Worm (Caenorhabditis elegans) whole organism, young adult: ENCODE data around the gene str-136.

Experiments used
- B0336.3 ChIP-seq: fragments of 200-800 bp; sonication (Bioruptor generic); IDR thresholded peaks from 2 replicates; pipeline ENCODE4 v1.3.6; 2022; ENCODE audit warnings: missing genetic modification characterization, missing compliant biosample characterization
- C06A6.2 ChIP-seq: fragments of 200-800 bp; sonication (Bioruptor generic); conservative IDR thresholded peaks from 2 replicates; pipeline ENCODE4 v1.3.6; 2022; ENCODE audit warnings: missing genetic modification characterization, missing compliant biosample characterization
- D2030.7 ChIP-seq: fragments of 200-800 bp; sonication (Bioruptor generic); IDR thresholded peaks from 2 replicates; pipeline ENCODE4 v1.3.6; 2022; ENCODE audit warnings: missing genetic modification reagents, missing genetic modification characterization, missing compliant biosample characterization
- F57A8.1 ChIP-seq: fragments of 200-800 bp; sonication (Bioruptor generic); optimal IDR thresholded peaks from 2 replicates; lab custom pipeline; 2018; ENCODE audit warnings: mild to moderate bottlenecking, missing genetic modification characterization, moderate library complexity, missing compliant biosample characterization
- Y53F4B.3 ChIP-seq: fragments of 200-800 bp; sonication (Bioruptor generic); IDR thresholded peaks from 2 replicates; pipeline ENCODE4 v1.3.6; 2022; ENCODE audit warnings: missing genetic modification reagents, missing genetic modification characterization, missing compliant biosample characterization
- Y56A3A.18 ChIP-seq: fragments of 200-800 bp; sonication (Bioruptor generic); IDR thresholded peaks from 2 replicates; pipeline ENCODE4 v1.3.6; 2022; ENCODE audit warnings: missing genetic modification reagents, missing genetic modification characterization, missing compliant biosample characterization
- Y67H2A.10 ChIP-seq: fragments of 200-800 bp; sonication (Bioruptor generic); conservative IDR thresholded peaks from 2 replicates; pipeline ENCODE4 v1.3.6; 2022; ENCODE audit warnings: missing genetic modification reagents, missing genetic modification characterization, missing compliant biosample characterization
- akir-1 ChIP-seq: fragments of 200-800 bp; sonication (Bioruptor generic); optimal IDR thresholded peaks from 2 replicates; lab custom pipeline; 2018; ENCODE audit warnings: mild to moderate bottlenecking, missing genetic modification characterization, moderate library complexity, missing compliant biosample characterization
- aptf-3 ChIP-seq: fragments of 200-800 bp; sonication (Bioruptor generic); IDR thresholded peaks from 2 replicates; pipeline ENCODE4 v1.3.6; 2022; ENCODE audit warnings: missing genetic modification characterization, missing compliant biosample characterization
- athp-1 ChIP-seq: sonication (generic microtip); optimal IDR thresholded peaks from 2 replicates; lab custom pipeline; 2017; ENCODE audit warnings: mild to moderate bottlenecking, missing genetic modification characterization, missing compliant biosample characterization
- attf-3 ChIP-seq: fragments of 200-800 bp; sonication (Bioruptor generic); conservative IDR thresholded peaks from 2 replicates; pipeline ENCODE4 v1.3.6; 2022; ENCODE audit warnings: missing genetic modification reagents, missing genetic modification characterization, missing compliant biosample characterization
- attf-6 ChIP-seq: fragments of 200-800 bp; sonication (Bioruptor generic); IDR thresholded peaks from 2 replicates; pipeline ENCODE4 v1.3.6; 2022; ENCODE audit warnings: missing genetic modification reagents, missing genetic modification characterization, missing compliant biosample characterization
- cebp-1 ChIP-seq, 2 experiments: fragments of 200-800 bp in 1 of 2; sonication (Bioruptor generic) in 1 of 2; sonication (generic microtip) in 1 of 2; IDR thresholded peaks in 1 of 2; optimal IDR thresholded peaks in 1 of 2; 2 replicates each; pipeline versions ENCODE4 v1.3.6 to Lab custom; 2017 to 2022; ENCODE audit warnings: missing compliant biosample characterization in 2 of 2, missing genetic modification characterization in 2 of 2, mild to moderate bottlenecking in 1 of 2, missing genetic modification reagents in 1 of 2, moderate library complexity in 1 of 2
- ceh-27 ChIP-seq: fragments of 200-800 bp; sonication (Bioruptor generic); optimal IDR thresholded peaks from 2 replicates; lab custom pipeline; 2018; ENCODE audit warnings: mild to moderate bottlenecking, missing genetic modification characterization, moderate library complexity, missing compliant biosample characterization
- die-1 ChIP-seq: sonication (generic microtip); optimal IDR thresholded peaks from 2 replicates; lab custom pipeline; 2016; ENCODE audit warnings: missing genotype, mild to moderate bottlenecking, missing genetic modification characterization, missing compliant biosample characterization
- egrh-3 ChIP-seq: fragments of 200-800 bp; sonication (Bioruptor generic); IDR thresholded peaks from 2 replicates; pipeline ENCODE4 v1.3.6; 2022; ENCODE audit warnings: missing genetic modification reagents, missing genetic modification characterization, missing compliant biosample characterization
- him-1 ChIP-seq: sonication (generic microtip); optimal IDR thresholded peaks from 2 replicates; lab custom pipeline; 2016; ENCODE audit warnings: missing genotype, missing genetic modification reagents, missing genetic modification characterization, missing compliant biosample characterization
- hlh-12 ChIP-seq: sonication (generic microtip); optimal IDR thresholded peaks from 2 replicates; lab custom pipeline; 2016; ENCODE audit warnings: missing genetic modification characterization, missing compliant biosample characterization
- hmg-20 ChIP-seq: fragments of 200-800 bp; sonication (Bioruptor generic); IDR thresholded peaks from 2 replicates; pipeline ENCODE4 v1.3.6; 2022; ENCODE audit warnings: missing genetic modification reagents, missing genetic modification characterization, missing compliant biosample characterization
- let-526 ChIP-seq: fragments of 200-800 bp; sonication (Bioruptor generic); IDR thresholded peaks from 2 replicates; pipeline ENCODE4 v1.3.6; 2022; ENCODE audit warnings: missing genetic modification reagents, missing genetic modification characterization, missing compliant biosample characterization
- let-607 ChIP-seq, 2 experiments: fragments of 200-800 bp in 1 of 2; sonication (Bioruptor generic) in 1 of 2; sonication (generic microtip) in 1 of 2; optimal IDR thresholded peaks; 2 replicates each; lab custom pipeline; 2016 to 2018; ENCODE audit warnings: mild to moderate bottlenecking in 2 of 2, missing compliant biosample characterization in 2 of 2, missing genetic modification characterization in 2 of 2, moderate library complexity in 2 of 2, missing genotype in 1 of 2
- lin-35 ChIP-seq, 3 experiments: fragments of 150-350 bp in 2 of 3; sonication (generic microtip) in 1 of 3; optimal IDR thresholded peaks; 2 replicates each; lab custom pipeline; 2014 to 2018; ENCODE audit warnings: missing biosample characterization in 3 of 3, missing genetic modification characterization in 3 of 3, missing genetic modification reagents in 3 of 3
- madf-3 ChIP-seq: fragments of 200-800 bp; sonication (Bioruptor generic); IDR thresholded peaks from 2 replicates; pipeline ENCODE4 v1.3.6; 2022; ENCODE audit warnings: missing genetic modification reagents, missing genetic modification characterization, missing compliant biosample characterization
- madf-8 ChIP-seq: fragments of 200-800 bp; sonication (Bioruptor generic); conservative IDR thresholded peaks from 2 replicates; pipeline ENCODE4 v1.3.6; 2022; ENCODE audit warnings: missing genetic modification reagents, missing genetic modification characterization, missing compliant biosample characterization
- mcd-1 ChIP-seq: fragments of 200-800 bp; sonication (Bioruptor generic); IDR thresholded peaks from 2 replicates; pipeline ENCODE4 v1.3.6; 2022; ENCODE audit warnings: missing genetic modification reagents, missing genetic modification characterization, missing compliant biosample characterization
- mes-4 ChIP-seq: sonication (generic microtip); optimal IDR thresholded peaks from 2 replicates; lab custom pipeline; 2016; ENCODE audit warnings: missing genotype, missing genetic modification characterization, missing compliant biosample characterization
- nfyb-1 ChIP-seq: fragments of 200-800 bp; sonication (Bioruptor generic); IDR thresholded peaks from 2 replicates; pipeline ENCODE4 v1.3.6; 2022; ENCODE audit warnings: missing genetic modification reagents, missing genetic modification characterization, missing compliant biosample characterization
- nhr-120 ChIP-seq: fragments of 200-800 bp; sonication (Bioruptor generic); IDR thresholded peaks from 2 replicates; pipeline ENCODE4 v1.3.6; 2022; ENCODE audit warnings: missing genetic modification characterization, missing compliant biosample characterization
- nhr-90 ChIP-seq: sonication (generic microtip); optimal IDR thresholded peaks from 2 replicates; lab custom pipeline; 2016; ENCODE audit warnings: missing genotype, mild to moderate bottlenecking, missing genetic modification characterization, missing compliant biosample characterization
- rec-8 ChIP-seq, 2 experiments: sonication (generic microtip); optimal IDR thresholded peaks; 2 replicates each; lab custom pipeline; 2016; ENCODE audit warnings: mild to moderate bottlenecking in 2 of 2, missing genetic modification characterization in 2 of 2, missing genetic modification reagents in 2 of 2, missing genotype in 2 of 2, missing biosample characterization in 1 of 2, missing compliant biosample characterization in 1 of 2, moderate library complexity in 1 of 2
- repo-1 ChIP-seq: sonication (generic microtip); optimal IDR thresholded peaks from 2 replicates; lab custom pipeline; 2017; ENCODE audit warnings: mild to moderate bottlenecking, missing genetic modification characterization, missing compliant biosample characterization
- sdz-38 ChIP-seq: sonication (generic microtip); optimal IDR thresholded peaks from 2 replicates; lab custom pipeline; 2016; ENCODE audit warnings: missing genotype, missing genetic modification characterization, missing compliant biosample characterization
- snpc-1.3 ChIP-seq: sonication (generic microtip); optimal IDR thresholded peaks from 2 replicates; lab custom pipeline; 2017; ENCODE audit warnings: missing genetic modification characterization, mild to moderate bottlenecking, missing compliant biosample characterization, antibody characterized with exemption, moderate library complexity, missing genotype, missing genetic modification reagents; ENCODE audit not compliant: insufficient read depth
- tbp1 ChIP-seq: fragments of 200-800 bp; sonication (Bioruptor generic); optimal IDR thresholded peaks from 2 replicates; lab custom pipeline; 2018; ENCODE audit warnings: mild to moderate bottlenecking, missing genetic modification characterization, missing compliant biosample characterization
- unc-62 ChIP-seq: fragments of 150-350 bp; optimal IDR thresholded peaks from 2 replicates; lab custom pipeline; 2014; ENCODE audit warnings: missing biosample characterization, missing genetic modification reagents, missing genetic modification characterization
- zfh-2 ChIP-seq: fragments of 200-800 bp; sonication (Bioruptor generic); conservative IDR thresholded peaks from 2 replicates; pipeline ENCODE4 v1.3.6; 2022; ENCODE audit warnings: missing genetic modification reagents, missing genetic modification characterization, missing compliant biosample characterization

Gene str-136

DNA sequence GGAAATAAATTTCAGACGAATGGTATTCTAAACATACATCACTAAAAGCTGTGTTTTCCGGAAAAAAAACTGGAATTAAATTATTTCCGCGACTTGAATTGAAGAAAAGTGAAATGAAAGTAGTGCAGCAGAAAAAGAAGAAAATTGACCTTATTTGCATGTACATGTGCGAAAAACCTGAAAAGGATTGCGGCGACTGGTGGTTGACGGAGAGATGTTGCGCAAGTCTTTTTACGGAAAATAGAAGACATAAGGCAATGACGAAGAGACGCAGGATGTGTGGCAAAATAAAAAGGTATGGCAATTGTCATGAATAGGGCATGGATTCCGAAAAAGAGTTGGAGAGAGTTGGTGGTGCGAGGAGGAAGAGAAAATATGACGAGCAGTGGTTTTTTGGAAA, 23.8 kb downstream of the str-136 start:
- TF ChIP-seq egrh-3 (GFP tag; lab: Robert Waterston, UW) (no peak), nhr-120 (GFP tag; lab: Robert Waterston, UW) (no peak), F57A8.1 (no peak)

DNA sequence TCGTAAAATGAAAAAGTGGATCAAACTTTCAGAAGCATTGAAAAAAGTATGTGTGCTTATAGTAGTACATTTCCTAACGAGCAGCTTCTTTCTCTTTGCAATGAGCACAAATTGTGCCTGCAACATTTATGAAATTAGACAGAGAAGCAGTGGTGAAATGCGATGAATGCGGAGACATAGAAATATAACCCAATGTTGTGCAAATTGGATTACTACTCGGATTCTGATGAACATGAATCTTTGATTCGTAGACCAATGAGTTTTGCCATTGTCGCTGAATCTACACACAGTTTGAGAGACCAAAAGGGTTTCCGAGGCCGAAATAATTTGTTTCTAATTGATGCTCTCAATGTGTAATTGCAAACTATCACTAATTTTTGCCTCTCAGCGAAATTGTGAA, 24.8 kb downstream of the str-136 start:
- no peak for TF ChIP-seq mes-4
- TF ChIP-seq ceh-27 (GFP tag; lab: Kevin White, UChicago): no peak
- TF ChIP-seq hmg-20: no peak
- no peak for TF ChIP-seq D2030.7 (GFP tag; lab: Robert Waterston, UW)
- no peak for TF ChIP-seq zfh-2 (GFP tag; lab: Robert Waterston, UW)
- no peak for TF ChIP-seq unc-62 (GFP tag; lab: Kevin White, UChicago)
- no peak for TF ChIP-seq let-607 (tag; optimal IDR thresholded peaks at IDR 0.05; lab: Kevin White, UChicago)
- no peak for TF ChIP-seq repo-1 (tag; lab: Kevin White, UChicago)
- no peak for TF ChIP-seq attf-6 (GFP tag; lab: Robert Waterston, UW)
- no peak for TF ChIP-seq Y56A3A.18
- no peak for TF ChIP-seq aptf-3
- no peak for TF ChIP-seq let-526
- TF ChIP-seq akir-1 (GFP tag; lab: Kevin White, UChicago): no peak
- no peak for TF ChIP-seq nhr-90 (tag; lab: Kevin White, UChicago)
- TF ChIP-seq athp-1 (tag; lab: Kevin White, UChicago): no peak
- no peak for TF ChIP-seq snpc-1.3 (tag; lab: Kevin White, UChicago)
- no peak for TF ChIP-seq tbp1 (GFP tag; lab: Kevin White, UChicago)
- TF ChIP-seq F57A8.1: no peak
- TF ChIP-seq hlh-12 (tag; lab: Kevin White, UChicago): no peak
- TF ChIP-seq attf-3 (GFP tag; lab: Robert Waterston, UW): no peak

- TF ChIP-seq die-1 (no peak), nfyb-1 (GFP tag; lab: Robert Waterston, UW) (no peak), rec-8 (tag; optimal IDR thresholded peaks at IDR 0.05; lab: Kevin White, UChicago) (no peak), Y53F4B.3 (GFP tag; lab: Robert Waterston, UW) (no peak), snpc-1.3 (tag; lab: Kevin White, UChicago) (no peak), sdz-38 (no peak), madf-8 (GFP tag; lab: Robert Waterston, UW) (no peak), mcd-1 (GFP tag; lab: Robert Waterston, UW) (no peak), C06A6.2 (no peak), Y56A3A.18 (no peak), Y67H2A.10 (no peak), repo-1 (tag; lab: Kevin White, UChicago) (no peak), madf-3 (no peak), F57A8.1 (no peak), hlh-12 (tag; lab: Kevin White, UChicago) (no peak), B0336.3 (GFP tag; lab: Robert Waterston, UW) (no peak)
Observed at ce11 chrV:8252532-8252931, 26.2 kb downstream of the str-136 start.

DNA sequence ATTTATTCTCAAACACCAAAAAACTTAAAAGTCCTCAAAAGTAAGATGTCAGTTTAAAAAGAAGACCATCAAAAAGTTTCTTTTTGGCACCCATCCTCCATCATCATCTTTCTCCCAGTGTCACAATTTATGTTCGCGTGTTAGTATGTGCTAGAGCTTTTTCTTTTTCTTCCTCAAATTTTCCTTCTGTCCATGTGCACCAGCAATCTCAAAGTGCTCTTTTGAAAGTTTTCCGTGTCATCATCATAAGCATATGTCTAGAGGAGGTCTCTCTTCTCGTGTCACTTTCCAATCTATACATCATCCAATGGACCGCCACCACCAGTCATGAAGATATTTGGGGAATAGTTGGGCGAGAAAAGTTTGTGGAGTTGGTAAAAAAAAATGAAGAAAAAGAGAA, 27.7 kb downstream of the str-136 start:
- TF ChIP-seq lin-35 (GFP tag; optimal IDR thresholded peaks at IDR 0.05; lab: Kevin White, UChicago) (no peak), cebp-1 (GFP tag; IDR thresholded peaks at IDR 0.05; lab: Robert Waterston, UW) (no peak), cebp-1 (tag; optimal IDR thresholded peaks at IDR 0.05; lab: Kevin White, UChicago) (no peak), him-1 (tag; lab: Kevin White, UChicago) (no peak)
